Worm (Caenorhabditis elegans) whole organism, late embryonic: ENCODE results near the gene dao-2.

Experiments
- F13H6.1 ChIP-seq: sonication (generic microtip); optimal IDR thresholded peaks from 2 replicates; lab custom pipeline; 2016; ENCODE audit warnings: missing genetic modification characterization, missing compliant biosample characterization
- Y22D7AL.16 ChIP-seq: sonication (generic microtip); optimal IDR thresholded peaks from 2 replicates; lab custom pipeline; 2016; ENCODE audit warnings: missing genetic modification characterization, missing compliant biosample characterization
- ahr-1 ChIP-seq: sonication (generic microtip); optimal IDR thresholded peaks from 2 replicates; lab custom pipeline; 2016; ENCODE audit warnings: missing genetic modification characterization, missing compliant biosample characterization
- ama-1 ChIP-seq: fragments of 150-350 bp; optimal IDR thresholded peaks from 2 replicates; lab custom pipeline; 2014
- ceh-14 ChIP-seq: sonication (generic microtip); optimal IDR thresholded peaks from 2 replicates; lab custom pipeline; 2016; ENCODE audit warnings: missing genotype, missing genetic modification characterization, missing compliant biosample characterization
- che-1 ChIP-seq: sonication (generic microtip); optimal IDR thresholded peaks from 2 replicates; lab custom pipeline; 2016; ENCODE audit warnings: mild to moderate bottlenecking, missing genetic modification characterization, missing compliant biosample characterization
- fkh-10 ChIP-seq: fragments of 150-350 bp; optimal IDR thresholded peaks from 2 replicates; lab custom pipeline; 2014; ENCODE audit warnings: missing biosample characterization, missing genetic modification reagents, missing genetic modification characterization
- hlh-8 ChIP-seq: sonication (generic microtip); optimal IDR thresholded peaks from 2 replicates; lab custom pipeline; 2016; ENCODE audit warnings: missing genotype, missing genetic modification characterization, missing compliant biosample characterization
- nfya-1 ChIP-seq: sonication (generic microtip); optimal IDR thresholded peaks from 2 replicates; lab custom pipeline; 2017; ENCODE audit warnings: missing genetic modification characterization, mild to moderate bottlenecking, missing compliant biosample characterization, antibody characterized with exemption, moderate library complexity
- nhr-11 ChIP-seq: fragments of 150-350 bp; optimal IDR thresholded peaks from 2 replicates; lab custom pipeline; 2014; ENCODE audit warnings: missing biosample characterization, missing genetic modification characterization
- ttx-3 ChIP-seq: sonication (generic microtip); optimal IDR thresholded peaks from 2 replicates; lab custom pipeline; 2016; ENCODE audit warnings: missing genetic modification reagents, missing genetic modification characterization, missing compliant biosample characterization
- unc-55 ChIP-seq: sonication (generic microtip); optimal IDR thresholded peaks from 2 replicates; lab custom pipeline; 2017; ENCODE audit warnings: missing biosample characterization, missing genetic modification reagents, missing genetic modification characterization

DNA sequence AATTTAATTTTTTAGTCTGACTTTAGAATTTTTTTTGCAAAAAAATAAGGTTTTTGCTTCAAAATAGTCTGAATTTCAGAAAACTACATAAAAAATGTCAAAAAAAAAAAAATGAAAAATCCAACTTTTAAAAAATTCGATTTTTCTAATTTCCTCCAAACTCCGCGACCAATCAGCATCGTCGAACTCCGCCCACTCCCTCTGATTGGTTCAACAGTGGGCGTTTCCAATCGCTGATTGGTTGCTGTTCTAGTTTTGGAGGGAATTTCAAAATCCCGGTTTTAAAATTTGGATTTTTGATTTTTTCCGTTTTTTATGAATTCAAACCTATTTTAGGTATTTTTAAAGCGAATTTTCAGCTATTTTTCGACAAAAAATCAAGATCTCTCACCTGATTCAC is 38.1 kb downstream of the dao-2 start:
- TF ChIP-seq Y22D7AL.16 (tag; lab: Kevin White, UChicago) (no peak), nfya-1 (tag; lab: Kevin White, UChicago) (peak; percentile 84), ceh-14 (tag; lab: Kevin White, UChicago) (no peak), fkh-10 (GFP tag; lab: Kevin White, UChicago) (no peak), che-1 (tag; lab: Kevin White, UChicago) (no peak), hlh-8 (tag; lab: Kevin White, UChicago) (no peak), ahr-1 (tag; lab: Kevin White, UChicago) (no peak), ttx-3 (tag; lab: Kevin White, UChicago) (no peak), ama-1 (lab: Kevin White, UChicago) (no peak), unc-55 (no peak), nhr-11 (tag; lab: Kevin White, UChicago) (no peak), F13H6.1 (tag; lab: Kevin White, UChicago) (no peak)
